Fruit fly (Drosophila melanogaster): ENCODE results near the gene atk.

DNA sequence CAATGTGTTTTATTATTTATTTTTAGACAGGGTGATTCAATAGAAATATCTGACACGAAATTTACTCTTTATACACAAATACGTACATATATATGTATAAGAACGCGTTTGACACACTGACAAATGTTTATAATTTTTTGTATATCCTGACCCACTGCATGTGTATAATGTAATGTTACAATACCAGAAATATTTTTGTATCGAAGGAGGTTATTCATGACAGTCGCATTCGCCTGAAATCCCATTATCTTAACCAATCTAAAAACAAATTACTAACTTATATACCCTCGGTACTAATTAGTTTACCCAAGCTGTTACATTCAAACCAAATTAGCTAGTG is 29.6 kb upstream of the atk start:
- TF ChIP-seq CG1620 (GFP tag; optimal IDR thresholded peaks at IDR 0.05) (no peak), Mnt (GFP tag; optimal IDR thresholded peaks at IDR 0.05) (no peak), Hr96 (GFP tag; optimal IDR thresholded peaks at IDR 0.05) (no peak), pad (GFP tag; optimal IDR thresholded peaks at IDR 0.05) (no peak), kay (GFP tag; ENCODE audit: borderline replicate concordance) (no peak), Crg-1 (GFP tag; optimal IDR thresholded peaks at IDR 0.05) (no peak)
